Worm (Caenorhabditis elegans): Measurements from ENCODE around the gene F58B3.6.

The F58B3.6 gene

DNA sequence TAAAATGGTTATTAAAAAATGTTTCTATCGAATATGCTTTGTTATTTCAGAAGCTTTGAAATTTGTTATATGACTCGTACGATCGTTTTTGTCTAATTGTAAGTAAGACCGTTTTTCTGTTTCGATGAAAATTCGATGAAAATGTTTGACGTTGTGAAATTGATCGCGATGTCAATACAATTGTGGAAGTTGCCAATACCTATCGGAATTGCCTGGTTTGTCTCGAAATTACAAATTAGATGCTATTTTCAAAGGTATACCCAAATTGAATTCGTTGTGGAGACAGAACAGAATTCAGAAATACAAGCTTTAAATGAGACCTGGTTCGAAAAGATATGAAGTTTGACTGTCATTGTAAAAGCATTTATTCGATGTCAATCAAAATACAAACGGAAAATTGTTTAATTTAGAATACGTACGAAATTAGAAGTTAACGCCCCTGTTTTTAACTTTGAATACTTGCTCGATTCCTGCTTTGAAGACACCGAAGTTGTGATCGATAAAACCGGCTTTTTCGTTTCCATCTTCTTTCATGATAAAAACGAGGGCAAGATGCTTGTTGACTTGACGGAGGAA lies 33.1 kb upstream of the F58B3.6 start:
- TF ChIP-seq cog-1 (tag; optimal IDR thresholded peaks at IDR 0.05) (no peak), med-1 (GFP tag; optimal IDR thresholded peaks at IDR 0.05; ENCODE audit: insufficient read depth) (no peak), klf-2 (GFP tag; conservative IDR thresholded peaks at IDR 0.05) (no peak)

DNA sequence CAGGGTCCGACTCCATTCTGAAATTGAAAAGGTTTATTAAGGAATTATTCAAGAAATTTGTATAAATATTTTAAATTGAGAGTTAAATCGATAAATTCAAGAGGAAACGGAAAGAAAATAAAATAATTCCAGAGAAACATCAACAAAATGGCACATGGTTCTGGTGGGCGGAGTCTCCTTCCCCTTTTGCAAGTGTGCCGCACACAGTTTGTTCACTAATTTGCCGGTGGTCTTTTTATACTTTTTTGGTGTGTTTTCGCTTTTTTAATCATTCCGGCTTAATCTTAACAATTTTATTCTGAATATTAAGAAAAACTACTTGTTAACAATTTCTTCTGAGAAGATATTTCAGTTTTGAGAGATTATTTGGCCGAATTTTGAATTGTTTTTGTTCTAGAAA lies 31.5 kb upstream of the F58B3.6 start, which contains the start of the genes ragc-1 and Y24F12A.1:
TSS of gene ragc-1 (minus strand) at position 25 of the 400 bp plus-strand sequence.
TSS of gene Y24F12A.1 (plus strand) at position 346 of the 400 bp plus-strand sequence.
- TF ChIP-seq med-1 (GFP tag; optimal IDR thresholded peaks at IDR 0.05; ENCODE audit: insufficient read depth) (peak; percentile 56), ztf-23 (GFP tag; IDR thresholded peaks at IDR 0.05) (peak; percentile 71), ref-1 (GFP tag; conservative IDR thresholded peaks at IDR 0.05) (no peak), flt-1 (GFP tag; IDR thresholded peaks at IDR 0.05) (peak; percentile 64; the same call in 1 of the 2 replicates), tab-1 (GFP tag; IDR thresholded peaks at IDR 0.05) (0 out of 2 replicates have a peak, but pooled peaks have one; percentile 36), klf-2 (GFP tag; conservative IDR thresholded peaks at IDR 0.05) (no peak)

DNA sequence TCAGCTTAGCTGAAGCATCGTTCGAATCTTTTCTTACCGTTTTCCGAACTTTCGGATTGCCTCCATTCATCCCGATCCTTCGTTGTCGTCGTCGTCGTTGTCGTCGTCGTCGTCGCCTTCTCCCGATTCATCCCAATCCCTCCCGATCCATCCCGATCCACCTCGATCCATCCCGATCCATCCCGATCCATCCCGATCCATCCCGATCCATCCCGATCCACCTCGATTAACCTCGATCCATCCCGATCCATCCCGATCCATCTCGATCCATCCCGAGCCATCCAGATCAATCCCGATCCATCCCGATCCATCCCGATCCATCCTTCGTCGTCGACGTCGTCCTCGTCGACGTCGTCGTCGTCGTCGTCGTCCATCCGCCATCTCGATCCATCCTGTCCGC lies 19.9 kb upstream of the F58B3.6 start:
- TF ChIP-seq ztf-29 (GFP tag; IDR thresholded peaks at IDR 0.05), result 0 out of 2 replicates have a peak, but pooled peaks have one; percentile 21

DNA sequence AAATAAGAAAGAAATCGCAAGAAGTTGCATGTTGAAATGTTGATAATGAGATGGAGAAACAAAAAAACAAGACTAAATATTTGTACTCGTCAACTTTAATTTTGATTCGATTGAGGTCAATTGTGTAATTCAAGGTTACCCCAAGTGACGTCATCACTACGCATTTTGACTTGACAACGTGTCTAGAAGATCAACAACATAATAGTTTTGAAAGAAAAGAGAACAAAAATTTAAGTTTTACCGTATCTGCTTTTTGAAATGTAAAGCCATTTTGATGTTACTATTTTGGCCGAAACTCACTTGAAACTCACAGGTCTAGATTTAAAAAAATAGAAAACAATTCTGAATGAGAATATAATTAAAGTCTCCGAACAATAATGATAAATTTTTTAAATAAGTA lies 15.5 kb upstream of the F58B3.6 start, which contains the start of gene dsl-5:
TSS of gene dsl-5 (minus strand) at position 101 of the 400 bp plus-strand sequence.
- TF ChIP-seq cog-1 (tag; optimal IDR thresholded peaks at IDR 0.05), result no peak
- TF ChIP-seq klf-2 (GFP tag; conservative IDR thresholded peaks at IDR 0.05), result no peak
- no peak for TF ChIP-seq flt-1 (GFP tag; IDR thresholded peaks at IDR 0.05)
- TF ChIP-seq ref-1 (GFP tag; conservative IDR thresholded peaks at IDR 0.05), result no peak
- no peak for TF ChIP-seq T22C8.4 (GFP tag; IDR thresholded peaks at IDR 0.05)
- no peak for TF ChIP-seq ztf-23 (GFP tag; IDR thresholded peaks at IDR 0.05)
- TF ChIP-seq ztf-29 (GFP tag; IDR thresholded peaks at IDR 0.05), result no peak
- no peak for TF ChIP-seq med-1 (GFP tag; optimal IDR thresholded peaks at IDR 0.05; ENCODE audit: insufficient read depth)
- TF ChIP-seq tab-1 (GFP tag; IDR thresholded peaks at IDR 0.05), result no peak

DNA sequence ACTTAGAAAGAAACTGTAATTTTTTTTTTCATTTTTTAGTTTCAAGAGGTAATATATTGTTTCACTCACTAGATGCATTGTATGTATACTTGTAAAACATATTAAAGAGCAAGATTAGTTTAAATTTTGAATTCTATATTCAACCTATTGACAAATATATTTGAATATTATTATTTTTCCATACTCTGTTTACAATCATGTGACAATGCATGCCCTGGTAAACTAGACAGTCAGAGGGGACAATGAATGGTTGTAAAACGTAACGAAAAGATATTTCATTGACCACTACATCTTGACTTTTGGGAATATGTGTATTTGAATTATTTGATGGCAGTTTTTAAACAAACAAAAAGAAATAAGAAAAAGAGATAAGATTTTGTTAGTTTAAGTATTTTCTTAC lies 14.1 kb upstream of the F58B3.6 start:
- TF ChIP-seq ref-1 (GFP tag; conservative IDR thresholded peaks at IDR 0.05), result no peak

DNA sequence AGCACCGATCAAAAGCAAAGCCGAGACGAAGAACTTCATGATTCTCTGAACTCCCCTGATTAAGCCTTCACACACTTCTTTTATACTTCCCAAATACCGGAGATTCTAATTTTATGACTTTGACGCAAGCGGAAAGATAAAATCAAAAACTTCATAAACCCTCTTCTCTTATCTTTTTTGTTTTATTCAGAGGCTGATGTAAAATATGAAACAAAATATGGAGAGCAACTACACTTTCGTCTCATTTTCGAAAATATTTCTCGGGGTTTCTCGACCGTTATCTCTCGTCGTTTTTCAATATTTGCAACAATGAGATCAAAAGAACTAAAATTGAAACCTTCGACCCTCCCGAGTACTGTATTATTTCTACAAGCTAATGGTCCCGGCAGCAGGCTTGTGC lies 13.4 kb upstream of the F58B3.6 start, which contains the start of gene lys-4:
TSS of gene lys-4 (minus strand) at position 115 of the 400 bp plus-strand sequence.
- TF ChIP-seq T22C8.4 (GFP tag; IDR thresholded peaks at IDR 0.05) (no peak), flt-1 (GFP tag; IDR thresholded peaks at IDR 0.05) (no peak), ref-1 (GFP tag; conservative IDR thresholded peaks at IDR 0.05) (no peak), ztf-23 (GFP tag; IDR thresholded peaks at IDR 0.05) (no peak), cog-1 (tag; optimal IDR thresholded peaks at IDR 0.05) (no peak)

DNA sequence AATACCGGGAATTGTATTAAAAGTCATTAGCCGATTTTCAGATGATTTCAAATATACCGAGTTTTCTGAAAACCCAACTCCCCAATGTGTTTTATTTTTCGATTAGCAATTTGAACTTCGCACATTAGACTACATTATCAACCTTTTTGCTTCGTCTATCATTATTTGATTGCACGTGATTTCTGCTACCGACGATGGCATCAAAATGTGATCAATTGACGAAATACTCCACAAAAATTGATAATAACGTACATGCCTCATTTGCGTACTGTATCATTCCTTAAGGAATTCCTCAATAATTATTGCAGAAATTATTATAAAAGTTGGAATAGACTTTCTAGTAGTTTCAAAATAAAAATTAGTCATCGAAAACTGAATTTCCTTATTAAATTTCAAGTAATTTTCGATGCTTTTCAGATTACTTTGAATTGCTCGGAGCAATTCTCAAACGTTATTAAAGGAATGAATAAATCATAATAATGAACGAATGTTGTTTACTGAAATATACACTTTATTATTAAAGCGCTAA lies 12.6 kb upstream of the F58B3.6 start:
- TF ChIP-seq flt-1 (GFP tag; IDR thresholded peaks at IDR 0.05), result no peak
- TF ChIP-seq klf-2 (GFP tag; conservative IDR thresholded peaks at IDR 0.05), result no peak
- TF ChIP-seq T22C8.4 (GFP tag; IDR thresholded peaks at IDR 0.05), result no peak
- no peak for TF ChIP-seq ref-1 (GFP tag; conservative IDR thresholded peaks at IDR 0.05)
- TF ChIP-seq ztf-23 (GFP tag; IDR thresholded peaks at IDR 0.05), result no peak
- no peak for TF ChIP-seq med-1 (GFP tag; optimal IDR thresholded peaks at IDR 0.05; ENCODE audit: insufficient read depth)
- TF ChIP-seq cog-1 (tag; optimal IDR thresholded peaks at IDR 0.05), result no peak
- TF ChIP-seq tab-1 (GFP tag; IDR thresholded peaks at IDR 0.05), result no peak
- TF ChIP-seq ztf-29 (GFP tag; IDR thresholded peaks at IDR 0.05), result no peak

DNA sequence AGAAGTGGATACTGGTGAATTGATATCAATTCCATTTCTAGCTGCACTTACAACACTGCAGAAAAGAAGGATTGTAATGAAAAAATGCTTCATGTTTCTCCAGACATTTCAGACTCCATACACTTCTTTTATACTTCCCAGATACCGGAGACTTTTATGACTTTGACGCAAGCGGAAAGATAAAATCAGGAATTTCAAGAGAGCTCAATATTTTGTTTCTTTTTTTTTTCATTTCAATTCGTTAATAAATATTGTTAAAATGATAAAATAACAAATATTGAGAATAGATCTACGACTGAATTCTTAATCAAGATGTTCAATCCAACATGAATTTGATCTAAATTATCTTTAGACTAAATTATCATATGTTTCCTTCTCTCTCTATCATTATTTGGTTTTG lies 11.0 kb upstream of the F58B3.6 start, which contains the start of gene lys-5:
TSS of gene lys-5 (minus strand) at position 101 of the 400 bp plus-strand sequence.
- no peak for TF ChIP-seq med-1 (GFP tag; optimal IDR thresholded peaks at IDR 0.05; ENCODE audit: insufficient read depth)

DNA sequence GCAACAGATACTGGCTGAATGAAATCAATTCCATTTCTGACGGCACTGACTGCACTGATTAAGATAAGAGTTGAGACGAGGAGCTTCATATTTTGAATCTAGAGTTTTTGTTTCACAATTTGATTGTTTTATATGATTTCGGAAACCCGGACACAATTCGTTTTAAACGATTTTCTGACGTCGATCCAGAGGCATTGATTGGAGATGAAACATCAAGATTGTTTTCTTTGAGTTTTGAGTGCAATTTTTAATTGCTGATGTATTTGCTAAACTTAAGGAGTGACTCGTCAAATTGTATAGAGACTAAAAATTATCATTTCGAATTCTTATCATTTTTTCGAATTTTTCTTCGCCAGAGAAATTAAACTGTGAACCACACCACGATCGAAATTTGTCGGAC lies 8.6 kb upstream of the F58B3.6 start, which contains the start of gene lys-6:
TSS of gene lys-6 (minus strand) at position 101 of the 400 bp plus-strand sequence.
- TF ChIP-seq ztf-23 (GFP tag; IDR thresholded peaks at IDR 0.05), result no peak
- TF ChIP-seq tab-1 (GFP tag; IDR thresholded peaks at IDR 0.05), result no peak
- TF ChIP-seq med-1 (GFP tag; optimal IDR thresholded peaks at IDR 0.05; ENCODE audit: insufficient read depth), result no peak
- TF ChIP-seq flt-1 (GFP tag; IDR thresholded peaks at IDR 0.05), result no peak
- no peak for TF ChIP-seq cog-1 (tag; optimal IDR thresholded peaks at IDR 0.05)
- no peak for TF ChIP-seq klf-2 (GFP tag; conservative IDR thresholded peaks at IDR 0.05)
- no peak for TF ChIP-seq ztf-29 (GFP tag; IDR thresholded peaks at IDR 0.05)
- TF ChIP-seq T22C8.4 (GFP tag; IDR thresholded peaks at IDR 0.05), result no peak
- TF ChIP-seq ref-1 (GFP tag; conservative IDR thresholded peaks at IDR 0.05), result no peak

DNA sequence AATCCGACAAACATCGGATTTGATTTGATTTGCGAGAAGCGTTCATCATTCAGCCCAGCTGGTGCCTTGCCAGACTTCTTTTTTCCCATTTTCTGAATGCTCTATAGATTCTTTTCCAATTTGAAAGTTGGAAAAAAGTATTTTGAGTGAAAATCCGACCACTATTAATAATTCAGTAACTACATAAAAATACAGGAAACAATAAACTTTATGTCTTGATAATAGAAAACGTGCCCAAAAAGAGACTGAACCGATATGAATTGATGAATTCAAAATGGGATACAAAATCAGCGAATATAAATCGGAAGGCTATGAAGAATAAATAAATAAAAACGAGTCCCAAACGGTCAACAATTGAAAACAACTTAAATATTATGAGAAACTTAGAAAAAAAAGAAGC lies 4.7 kb upstream of the F58B3.6 start, which contains the start of gene F58B3.4:
TSS of gene F58B3.4 (minus strand) at position 101 of the 400 bp plus-strand sequence.
- TF ChIP-seq ref-1 (GFP tag; conservative IDR thresholded peaks at IDR 0.05) (no peak), ztf-29 (GFP tag; IDR thresholded peaks at IDR 0.05) (no peak), klf-2 (GFP tag; conservative IDR thresholded peaks at IDR 0.05) (no peak), tab-1 (GFP tag; IDR thresholded peaks at IDR 0.05) (no peak), T22C8.4 (GFP tag; IDR thresholded peaks at IDR 0.05) (no peak), flt-1 (GFP tag; IDR thresholded peaks at IDR 0.05) (no peak), cog-1 (tag; optimal IDR thresholded peaks at IDR 0.05) (no peak), ztf-23 (GFP tag; IDR thresholded peaks at IDR 0.05) (no peak), med-1 (GFP tag; optimal IDR thresholded peaks at IDR 0.05; ENCODE audit: insufficient read depth) (no peak)
